Worm (Caenorhabditis elegans) whole organism, L1 larva: ENCODE results near the gene F45D3.2.

Experiments used
- C34B4.2 ChIP-seq: sonication (generic microtip); optimal IDR thresholded peaks from 2 replicates; lab custom pipeline; 2017; ENCODE audit warnings: mild to moderate bottlenecking, missing genetic modification characterization, missing compliant biosample characterization
- Y116A8C.19 ChIP-seq: sonication (generic microtip); optimal IDR thresholded peaks from 2 replicates; lab custom pipeline; 2016; ENCODE audit warnings: missing compliant biosample characterization, missing genetic modification characterization, borderline replicate concordance
- aha-1 ChIP-seq: fragments of 150-350 bp; optimal IDR thresholded peaks from 2 replicates; lab custom pipeline; 2014; ENCODE audit warnings: missing biosample characterization, missing genetic modification characterization
- ama-1 ChIP-seq: fragments of 150-350 bp; optimal IDR thresholded peaks from 2 replicates; lab custom pipeline; 2014
- blmp-1 ChIP-seq: fragments of 150-350 bp; optimal IDR thresholded peaks from 2 replicates; lab custom pipeline; 2014; ENCODE audit warnings: missing biosample characterization, missing genetic modification characterization
- ceh-90 ChIP-seq: sonication (generic microtip); optimal IDR thresholded peaks from 2 replicates; lab custom pipeline; 2016; ENCODE audit warnings: missing genetic modification characterization, missing compliant biosample characterization
- dpl-1 ChIP-seq, 3 experiments: fragments of 150-350 bp in 2 of 3; sonication (generic microtip) in 1 of 3; optimal IDR thresholded peaks; 2 replicates each; lab custom pipeline; 2014 to 2017; ENCODE audit warnings: missing biosample characterization in 3 of 3, missing genetic modification characterization in 3 of 3, missing genetic modification reagents in 3 of 3
- efl-1 ChIP-seq, 4 experiments: fragments of 150-350 bp; optimal IDR thresholded peaks in 3 of 4; peaks in 1 of 4; 1 replicate in 1 of 4; 2 replicates in 3 of 4; lab custom pipeline; 2014; ENCODE audit warnings: missing biosample characterization in 2 of 4, missing genetic modification characterization in 2 of 4, missing genetic modification reagents in 2 of 4
- egl-13 ChIP-seq: sonication (generic microtip); optimal IDR thresholded peaks from 2 replicates; lab custom pipeline; 2016; ENCODE audit warnings: missing genotype, missing genetic modification reagents, missing genetic modification characterization, missing compliant biosample characterization
- elt-3 ChIP-seq, 6 experiments: fragments of 150-350 bp in 1 of 6; sonication (generic microtip); optimal IDR thresholded peaks; 2 replicates each; lab custom pipeline; 2017 to 2018; ENCODE audit warnings: missing biosample characterization in 6 of 6, missing genetic modification characterization in 6 of 6, inconsistent platforms in 1 of 6
- ets-5 ChIP-seq: fragments of 200-800 bp; sonication (Bioruptor generic); IDR thresholded peaks from 2 replicates; pipeline ENCODE4 v1.3.6; 2022; ENCODE audit warnings: missing genetic modification characterization, missing compliant biosample characterization
- fkh-10 ChIP-seq: sonication (generic microtip); optimal IDR thresholded peaks from 2 replicates; lab custom pipeline; 2017; ENCODE audit warnings: missing biosample characterization, missing genetic modification reagents, missing genetic modification characterization
- fkh-4 ChIP-seq: sonication (generic microtip); optimal IDR thresholded peaks from 2 replicates; lab custom pipeline; 2016; ENCODE audit warnings: missing compliant biosample characterization, missing genetic modification characterization, borderline replicate concordance
- fkh-8 ChIP-seq: sonication (generic microtip); optimal IDR thresholded peaks from 2 replicates; lab custom pipeline; 2016; ENCODE audit warnings: mild to moderate bottlenecking, missing genetic modification characterization, missing compliant biosample characterization
- fos-1 ChIP-seq: fragments of 150-350 bp; optimal IDR thresholded peaks from 2 replicates; lab custom pipeline; 2014; ENCODE audit warnings: missing biosample characterization, missing genetic modification characterization
- grh-1 ChIP-seq: fragments of 200-800 bp; sonication (Bioruptor generic); IDR thresholded peaks from 2 replicates; pipeline ENCODE4 v1.3.6; 2022; ENCODE audit warnings: missing genetic modification reagents, missing genetic modification characterization, missing compliant biosample characterization
- hpl-2 ChIP-seq: fragments of 150-350 bp; optimal IDR thresholded peaks from 2 replicates; lab custom pipeline; 2014; ENCODE audit warnings: missing biosample characterization, missing genetic modification reagents, missing genetic modification characterization
- irx-1 ChIP-seq: sonication (generic microtip); optimal IDR thresholded peaks from 2 replicates; lab custom pipeline; 2016; ENCODE audit warnings: missing genetic modification characterization, missing compliant biosample characterization
- isw-1 ChIP-seq: fragments of 200-800 bp; sonication (Bioruptor generic); IDR thresholded peaks from 2 replicates; pipeline ENCODE4 v1.3.6; 2022; ENCODE audit warnings: missing genetic modification characterization, missing compliant biosample characterization
- jun-1 ChIP-seq: fragments of 150-350 bp; optimal IDR thresholded peaks from 2 replicates; lab custom pipeline; 2014; ENCODE audit warnings: missing biosample characterization, missing genetic modification reagents, missing genetic modification characterization
- lin-14 ChIP-seq: fragments of 200-800 bp; sonication (Bioruptor generic); optimal IDR thresholded peaks from 2 replicates; lab custom pipeline; 2018; ENCODE audit warnings: mild to moderate bottlenecking, missing genetic modification characterization, moderate library complexity, missing compliant biosample characterization
- lin-35 ChIP-seq, 2 experiments: fragments of 150-350 bp; optimal IDR thresholded peaks; 2 replicates each; lab custom pipeline; 2014; ENCODE audit warnings: missing biosample characterization in 2 of 2, missing genetic modification characterization in 2 of 2, missing genetic modification reagents in 2 of 2
- lin-39 ChIP-seq: fragments of 150-350 bp; optimal IDR thresholded peaks from 2 replicates; lab custom pipeline; 2014; ENCODE audit warnings: missing biosample characterization, missing genetic modification reagents, missing genetic modification characterization
- lsy-2 ChIP-seq, 2 experiments: fragments of 150-350 bp; optimal IDR thresholded peaks; 2 replicates each; lab custom pipeline; 2014; ENCODE audit warnings: missing biosample characterization in 2 of 2, missing genetic modification characterization in 2 of 2
- mab-9 ChIP-seq: fragments of 200-800 bp; sonication (Bioruptor generic); IDR thresholded peaks from 2 replicates; pipeline ENCODE4 v1.3.6; 2022; ENCODE audit warnings: missing genetic modification reagents, missing genetic modification characterization, missing compliant biosample characterization
- mdl-1 ChIP-seq, 2 experiments: fragments of 150-350 bp; optimal IDR thresholded peaks; 2 replicates each; lab custom pipeline; 2014 to 2017; ENCODE audit warnings: missing biosample characterization in 2 of 2, missing genetic modification characterization in 2 of 2, inconsistent platforms in 1 of 2
- mef-2 ChIP-seq: fragments of 150-350 bp; optimal IDR thresholded peaks from 2 replicates; lab custom pipeline; 2014; ENCODE audit warnings: missing biosample characterization, missing genetic modification characterization
- mep-1 ChIP-seq: fragments of 150-350 bp; optimal IDR thresholded peaks from 2 replicates; lab custom pipeline; 2014; ENCODE audit warnings: missing biosample characterization, missing genetic modification characterization
- nhr-11 ChIP-seq: fragments of 150-350 bp; optimal IDR thresholded peaks from 2 replicates; lab custom pipeline; 2014; ENCODE audit warnings: missing biosample characterization, missing genetic modification characterization
- nhr-19 ChIP-seq: fragments of 200-800 bp; sonication (Bioruptor generic); conservative IDR thresholded peaks from 2 replicates; pipeline ENCODE4 v1.3.6; 2022; ENCODE audit warnings: missing genetic modification characterization, missing compliant biosample characterization
- nhr-20 ChIP-seq: sonication (generic microtip); optimal IDR thresholded peaks from 2 replicates; lab custom pipeline; 2016; ENCODE audit warnings: mild to moderate bottlenecking, missing genetic modification characterization, missing compliant biosample characterization
- nhr-28 ChIP-seq: fragments of 150-350 bp; optimal IDR thresholded peaks from 2 replicates; lab custom pipeline; 2014; ENCODE audit warnings: missing biosample characterization, missing genetic modification characterization
- nhr-71 ChIP-seq: sonication (generic microtip); optimal IDR thresholded peaks from 2 replicates; lab custom pipeline; 2016; ENCODE audit warnings: mild to moderate bottlenecking, missing genetic modification characterization, moderate library complexity, missing compliant biosample characterization
- nhr-84 ChIP-seq: sonication (generic microtip); optimal IDR thresholded peaks from 2 replicates; lab custom pipeline; 2017; ENCODE audit warnings: missing biosample characterization, missing genetic modification characterization
- nhr-85 ChIP-seq: sonication (generic microtip); peaks from one replicate; lab custom pipeline; 2016; ENCODE audit warnings: missing genetic modification characterization, inconsistent platforms, missing compliant biosample characterization
- nhr-90 ChIP-seq: sonication (generic microtip); optimal IDR thresholded peaks from 2 replicates; lab custom pipeline; 2016; ENCODE audit warnings: mild to moderate bottlenecking, missing genetic modification characterization, missing compliant biosample characterization; ENCODE audit not compliant: poor library complexity
- pag-3 ChIP-seq: sonication (generic microtip); optimal IDR thresholded peaks from 2 replicates; lab custom pipeline; 2017; ENCODE audit warnings: missing genetic modification characterization, mild to moderate bottlenecking, missing compliant biosample characterization, antibody characterized with exemption, borderline replicate concordance; ENCODE audit not compliant: insufficient read depth
- pax-3 ChIP-seq: fragments of 200-800 bp; sonication (Bioruptor generic); optimal IDR thresholded peaks from 2 replicates; lab custom pipeline; 2018; ENCODE audit warnings: mild to moderate bottlenecking, missing genetic modification characterization, moderate library complexity, missing compliant biosample characterization
- pqm-1 ChIP-seq: sonication (generic microtip); optimal IDR thresholded peaks from 3 replicates; lab custom pipeline; 2017; ENCODE audit warnings: missing biosample characterization, missing genetic modification characterization
- rnt-1 ChIP-seq: sonication (generic microtip); optimal IDR thresholded peaks from 2 replicates; lab custom pipeline; 2016; ENCODE audit warnings: mild to moderate bottlenecking, missing genetic modification characterization, moderate library complexity, missing compliant biosample characterization
- snu-23 ChIP-seq: sonication (generic microtip); optimal IDR thresholded peaks from 2 replicates; lab custom pipeline; 2016; ENCODE audit warnings: missing genetic modification characterization, missing compliant biosample characterization
- sptf-1 ChIP-seq: fragments of 150-350 bp; optimal IDR thresholded peaks from 2 replicates; lab custom pipeline; 2014; ENCODE audit warnings: missing biosample characterization, missing genetic modification characterization
- sup-37 ChIP-seq: fragments of 200-800 bp; sonication (Bioruptor generic); optimal IDR thresholded peaks from 2 replicates; lab custom pipeline; 2018; ENCODE audit warnings: mild to moderate bottlenecking, missing genetic modification characterization, missing compliant biosample characterization
- swsn-7 ChIP-seq: sonication (generic microtip); optimal IDR thresholded peaks from 2 replicates; lab custom pipeline; 2016; ENCODE audit warnings: missing genetic modification characterization, missing compliant biosample characterization
- tlp-1 ChIP-seq: fragments of 150-350 bp; optimal IDR thresholded peaks from 2 replicates; lab custom pipeline; 2014; ENCODE audit warnings: missing biosample characterization, missing genetic modification characterization
- unc-130 ChIP-seq: fragments of 150-350 bp; optimal IDR thresholded peaks from 2 replicates; lab custom pipeline; 2017; ENCODE audit warnings: missing biosample characterization, missing genetic modification characterization, inconsistent platforms
- unc-86 ChIP-seq: sonication (generic microtip); optimal IDR thresholded peaks from 2 replicates; lab custom pipeline; 2016; ENCODE audit warnings: missing genetic modification characterization, missing compliant biosample characterization
- unc-98 ChIP-seq: fragments of 200-800 bp; sonication (Bioruptor generic); IDR thresholded peaks from 2 replicates; pipeline ENCODE4 v1.3.6; 2022; ENCODE audit warnings: missing genetic modification characterization, missing compliant biosample characterization
- zag-1 ChIP-seq: fragments of 150-350 bp; optimal IDR thresholded peaks from 2 replicates; lab custom pipeline; 2014; ENCODE audit warnings: missing biosample characterization, missing genetic modification characterization
- zip-4 ChIP-seq: fragments of 200-800 bp; sonication (Bioruptor generic); optimal IDR thresholded peaks from 2 replicates; lab custom pipeline; 2018; ENCODE audit warnings: mild to moderate bottlenecking, missing genetic modification characterization, moderate library complexity, missing compliant biosample characterization
- ztf-11 ChIP-seq, 2 experiments: sonication (generic microtip); optimal IDR thresholded peaks; 2 replicates each; lab custom pipeline; 2016 to 2017; ENCODE audit warnings: missing genetic modification characterization in 2 of 2, missing biosample characterization in 1 of 2, missing compliant biosample characterization in 1 of 2

The F45D3.2 gene

DNA sequence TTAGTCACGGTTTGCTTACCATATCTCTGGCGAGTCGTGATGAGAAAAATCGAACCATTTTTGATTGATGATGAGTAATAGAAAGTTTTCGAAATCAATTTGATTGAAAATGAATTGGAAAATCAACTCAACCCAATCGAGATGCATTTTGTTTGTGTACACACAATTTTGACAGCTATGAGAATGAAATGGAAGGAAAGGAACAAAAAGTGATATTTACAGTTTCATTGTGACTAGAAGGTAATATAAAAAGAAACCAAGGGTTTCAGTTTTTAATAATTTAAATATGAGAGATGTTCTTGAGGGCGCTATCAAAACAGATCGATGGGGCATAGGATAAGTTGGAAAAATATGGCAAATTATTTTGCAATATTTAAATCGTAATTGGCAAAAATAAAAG, 23.7 kb upstream of the F45D3.2 start, which contains the start of gene cal-1:
Gene cal-1, minus strand, starts transcription at position 101 of the 400 bp plus-strand sequence.
- no peak for TF ChIP-seq unc-98 (GFP tag; lab: Robert Waterston, UW)
- TF ChIP-seq lin-39 (tag; lab: Kevin White, UChicago) = no peak
- no peak for TF ChIP-seq dpl-1 (GFP tag; optimal IDR thresholded peaks at IDR 0.05; lab: Kevin White, UChicago)
- no peak for TF ChIP-seq isw-1 (GFP tag; lab: Robert Waterston, UW)
- no peak for TF ChIP-seq sptf-1 (tag; lab: Kevin White, UChicago)
- no peak for TF ChIP-seq jun-1
- TF ChIP-seq nhr-28 (tag; lab: Kevin White, UChicago) = no peak
- TF ChIP-seq C34B4.2 (tag; lab: Kevin White, UChicago) = no peak
- TF ChIP-seq pqm-1 = no peak

DNA sequence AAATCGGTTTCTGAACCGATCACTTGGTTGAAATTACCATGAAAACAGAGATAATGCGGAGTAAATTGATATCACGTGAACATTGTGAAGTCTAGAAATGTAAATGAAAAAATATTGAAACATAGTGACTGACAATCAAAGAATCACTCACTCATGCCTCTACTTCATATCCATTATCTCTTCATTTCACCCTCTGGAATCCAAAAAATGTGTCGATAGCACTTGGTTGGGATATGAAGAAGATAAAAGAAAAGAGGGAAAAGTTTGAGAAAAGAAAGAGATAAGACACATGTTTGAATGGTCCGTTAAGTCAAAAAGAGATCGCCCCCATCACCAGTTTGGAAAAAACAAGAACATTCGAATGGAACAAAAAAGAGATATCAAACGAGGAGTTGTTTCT, 23.1 kb upstream of the F45D3.2 start:
- TF ChIP-seq nhr-71 (tag; lab: Kevin White, UChicago) = peak; percentile 69
- TF ChIP-seq pag-3 (tag; lab: Kevin White, UChicago) = no peak
- no peak for TF ChIP-seq blmp-1 (tag; lab: Kevin White, UChicago)
- TF ChIP-seq aha-1 (tag; lab: Kevin White, UChicago) = no peak
- no peak for TF ChIP-seq sup-37
- peak; percentile 19 for TF ChIP-seq nhr-20
- no peak for TF ChIP-seq fkh-10 (GFP tag; lab: Kevin White, UChicago)
- no peak for TF ChIP-seq ztf-11 (tag; optimal IDR thresholded peaks at IDR 0.05; lab: Kevin White, UChicago)
- TF ChIP-seq unc-130 (tag; lab: Kevin White, UChicago) = no peak
- TF ChIP-seq tlp-1 (tag; lab: Kevin White, UChicago) = no peak
- TF ChIP-seq isw-1 (GFP tag; lab: Robert Waterston, UW) = no peak
- TF ChIP-seq nhr-90 (tag; lab: Kevin White, UChicago) = no peak
- peak in 1 of 2 experiments; percentile 1 for TF ChIP-seq efl-1 (optimal IDR thresholded peaks at IDR 0.05; lab: Kevin White, UChicago)
- TF ChIP-seq efl-1 (GFP tag; optimal IDR thresholded peaks at IDR 0.05 in 1 of 2; lab: Kevin White, UChicago) = no peak
- no peak for TF ChIP-seq fkh-4 (tag; lab: Kevin White, UChicago)
- TF ChIP-seq nhr-19 (GFP tag; lab: Robert Waterston, UW) = peak; percentile 43
- TF ChIP-seq unc-86 (tag; lab: Kevin White, UChicago) = no peak
- TF ChIP-seq zag-1 = no peak
- no peak for TF ChIP-seq mep-1 (tag; lab: Kevin White, UChicago)
- no peak for TF ChIP-seq mab-9
- TF ChIP-seq mdl-1 (tag; optimal IDR thresholded peaks at IDR 0.05; lab: Kevin White, UChicago) = no peak
- TF ChIP-seq nhr-84 (tag; lab: Kevin White, UChicago) = no peak
- TF ChIP-seq Y116A8C.19 (tag; lab: Kevin White, UChicago) = no peak
- TF ChIP-seq hpl-2 (GFP tag; lab: Kevin White, UChicago) = no peak
- TF ChIP-seq C34B4.2 (tag; lab: Kevin White, UChicago) = no peak
- no peak for TF ChIP-seq zip-4
- no peak for TF ChIP-seq egl-13
- TF ChIP-seq pqm-1 = no peak
- TF ChIP-seq lin-14 (GFP tag; lab: Kevin White, UChicago) = peak; percentile 82
- no peak for TF ChIP-seq ama-1
- no peak for TF ChIP-seq fkh-8 (tag; lab: Kevin White, UChicago)
- TF ChIP-seq snu-23 = peak; percentile 38
- TF ChIP-seq mef-2 = no peak
- TF ChIP-seq ets-5 (GFP tag; lab: Robert Waterston, UW) = no peak
- TF ChIP-seq pax-3 (tag; lab: Kevin White, UChicago) = no peak
- no peak for TF ChIP-seq irx-1 (tag; lab: Kevin White, UChicago)
- peak; percentile 31 for TF ChIP-seq rnt-1 (tag; lab: Kevin White, UChicago)
- no peak for TF ChIP-seq elt-3 (tag; optimal IDR thresholded peaks at IDR 0.05; lab: Kevin White, UChicago)
- no peak for TF ChIP-seq swsn-7 (tag; lab: Kevin White, UChicago)
- TF ChIP-seq nhr-85 (tag; lab: Kevin White, UChicago) = no peak
- peak; percentile 25 to 39 for TF ChIP-seq lsy-2 (tag; optimal IDR thresholded peaks at IDR 0.05; lab: Kevin White, UChicago)
- no peak for TF ChIP-seq ceh-90 (tag; lab: Kevin White, UChicago)
- TF ChIP-seq fos-1 (tag; lab: Kevin White, UChicago) = no peak
- TF ChIP-seq grh-1 (GFP tag; lab: Robert Waterston, UW) = no peak
- TF ChIP-seq lin-35 (GFP tag; optimal IDR thresholded peaks at IDR 0.05; lab: Kevin White, UChicago) = no peak
- TF ChIP-seq nhr-11 = peak; percentile 8
- peak; percentile 42 for TF ChIP-seq lin-39 (tag; lab: Kevin White, UChicago)
